Worm (Caenorhabditis elegans) whole organism, young adult: ENCODE results near the gene henn-1.

Experiments used
- B0336.3 ChIP-seq: fragments of 200-800 bp; sonication (Bioruptor generic); IDR thresholded peaks from 2 replicates; pipeline ENCODE4 v1.3.6; 2022; ENCODE audit warnings: missing genetic modification characterization, missing compliant biosample characterization
- C17E4.6 ChIP-seq: fragments of 200-800 bp; sonication (Bioruptor generic); IDR thresholded peaks from 2 replicates; pipeline ENCODE4 v1.3.6; 2022; ENCODE audit warnings: missing genetic modification reagents, missing genetic modification characterization, missing compliant biosample characterization
- F22D6.2 ChIP-seq: sonication (generic microtip); optimal IDR thresholded peaks from 2 replicates; lab custom pipeline; 2016; ENCODE audit warnings: mild to moderate bottlenecking, missing genetic modification characterization, missing compliant biosample characterization
- T26A5.8 ChIP-seq: sonication (generic microtip); optimal IDR thresholded peaks from 2 replicates; lab custom pipeline; 2016; ENCODE audit warnings: missing genetic modification characterization, missing compliant biosample characterization
- Y53G8AR.9 ChIP-seq: fragments of 200-800 bp; sonication (Bioruptor generic); conservative IDR thresholded peaks from 2 replicates; pipeline ENCODE4 v1.3.6; 2022; ENCODE audit warnings: missing genetic modification reagents, missing genetic modification characterization, missing compliant biosample characterization
- Y56A3A.18 ChIP-seq: fragments of 200-800 bp; sonication (Bioruptor generic); IDR thresholded peaks from 2 replicates; pipeline ENCODE4 v1.3.6; 2022; ENCODE audit warnings: missing genetic modification reagents, missing genetic modification characterization, missing compliant biosample characterization
- Y79H2A.3 ChIP-seq: fragments of 200-800 bp; sonication (Bioruptor generic); conservative IDR thresholded peaks from 2 replicates; pipeline ENCODE4 v1.3.6; 2022; ENCODE audit warnings: missing genetic modification reagents, missing genetic modification characterization, missing compliant biosample characterization
- aptf-2 ChIP-seq: fragments of 200-800 bp; sonication (Bioruptor generic); conservative IDR thresholded peaks from 2 replicates; pipeline ENCODE4 v1.3.6; 2022; ENCODE audit warnings: missing genetic modification reagents, missing genetic modification characterization, missing compliant biosample characterization
- aptf-3 ChIP-seq: fragments of 200-800 bp; sonication (Bioruptor generic); IDR thresholded peaks from 2 replicates; pipeline ENCODE4 v1.3.6; 2022; ENCODE audit warnings: missing genetic modification characterization, missing compliant biosample characterization
- atf-7 ChIP-seq: sonication (generic microtip); optimal IDR thresholded peaks from 2 replicates; lab custom pipeline; 2017; ENCODE audit warnings: mild to moderate bottlenecking, missing genetic modification characterization, missing compliant biosample characterization
- attf-3 ChIP-seq: fragments of 200-800 bp; sonication (Bioruptor generic); conservative IDR thresholded peaks from 2 replicates; pipeline ENCODE4 v1.3.6; 2022; ENCODE audit warnings: missing genetic modification reagents, missing genetic modification characterization, missing compliant biosample characterization
- bed-2 ChIP-seq: fragments of 200-800 bp; sonication (Bioruptor generic); IDR thresholded peaks from 2 replicates; pipeline ENCODE4 v1.3.6; 2022; ENCODE audit warnings: missing genetic modification reagents, missing genetic modification characterization, missing compliant biosample characterization
- ccch-3 ChIP-seq: fragments of 200-800 bp; sonication (Bioruptor generic); optimal IDR thresholded peaks from 2 replicates; lab custom pipeline; 2018; ENCODE audit warnings: mild to moderate bottlenecking, missing genetic modification characterization, missing compliant biosample characterization
- cebp-1 ChIP-seq, 2 experiments: fragments of 200-800 bp in 1 of 2; sonication (Bioruptor generic) in 1 of 2; sonication (generic microtip) in 1 of 2; IDR thresholded peaks in 1 of 2; optimal IDR thresholded peaks in 1 of 2; 2 replicates each; pipeline versions ENCODE4 v1.3.6 to Lab custom; 2017 to 2022; ENCODE audit warnings: missing compliant biosample characterization in 2 of 2, missing genetic modification characterization in 2 of 2, mild to moderate bottlenecking in 1 of 2, missing genetic modification reagents in 1 of 2, moderate library complexity in 1 of 2
- cebp-2 ChIP-seq: fragments of 200-800 bp; sonication (Bioruptor generic); IDR thresholded peaks from 2 replicates; pipeline ENCODE4 v1.3.6; 2022; ENCODE audit warnings: missing genetic modification characterization, missing compliant biosample characterization
- ceh-40 ChIP-seq: fragments of 200-800 bp; sonication (Bioruptor generic); IDR thresholded peaks from 2 replicates; pipeline ENCODE4 v1.3.6; 2022; ENCODE audit warnings: missing genetic modification characterization, missing compliant biosample characterization
- chd-7 ChIP-seq: sonication (generic microtip); optimal IDR thresholded peaks from 2 replicates; lab custom pipeline; 2016; ENCODE audit warnings: mild to moderate bottlenecking, missing genetic modification characterization, moderate library complexity, missing compliant biosample characterization
- efl-1 ChIP-seq: fragments of 150-350 bp; optimal IDR thresholded peaks from 2 replicates; lab custom pipeline; 2014; ENCODE audit warnings: missing biosample characterization, missing genetic modification reagents, missing genetic modification characterization
- egl-18 ChIP-seq: fragments of 200-800 bp; sonication (Bioruptor generic); IDR thresholded peaks from 2 replicates; pipeline ENCODE4 v1.3.6; 2022; ENCODE audit warnings: missing genetic modification reagents, missing genetic modification characterization, missing compliant biosample characterization
- egrh-3 ChIP-seq: fragments of 200-800 bp; sonication (Bioruptor generic); IDR thresholded peaks from 2 replicates; pipeline ENCODE4 v1.3.6; 2022; ENCODE audit warnings: missing genetic modification reagents, missing genetic modification characterization, missing compliant biosample characterization
- ets-4 ChIP-seq: fragments of 200-800 bp; sonication (Bioruptor generic); optimal IDR thresholded peaks from 2 replicates; lab custom pipeline; 2018; ENCODE audit warnings: mild to moderate bottlenecking, missing genetic modification characterization, missing compliant biosample characterization
- gei-17 ChIP-seq: fragments of 200-800 bp; sonication (Bioruptor generic); optimal IDR thresholded peaks from 2 replicates; lab custom pipeline; 2018; ENCODE audit warnings: mild to moderate bottlenecking, missing genetic modification characterization, missing compliant biosample characterization
- hlh-26 ChIP-seq: fragments of 200-800 bp; sonication (Bioruptor generic); conservative IDR thresholded peaks from 2 replicates; pipeline ENCODE4 v1.3.6; 2022; ENCODE audit warnings: missing genetic modification reagents, missing genetic modification characterization, missing compliant biosample characterization
- hmg-20 ChIP-seq: fragments of 200-800 bp; sonication (Bioruptor generic); IDR thresholded peaks from 2 replicates; pipeline ENCODE4 v1.3.6; 2022; ENCODE audit warnings: missing genetic modification reagents, missing genetic modification characterization, missing compliant biosample characterization
- lag-1 ChIP-seq: fragments of 200-800 bp; sonication (Bioruptor generic); IDR thresholded peaks from 2 replicates; pipeline ENCODE4 v1.3.6; 2022; ENCODE audit warnings: missing genetic modification reagents, missing genetic modification characterization, missing compliant biosample characterization
- let-607 ChIP-seq, 2 experiments: fragments of 200-800 bp in 1 of 2; sonication (Bioruptor generic) in 1 of 2; sonication (generic microtip) in 1 of 2; optimal IDR thresholded peaks; 2 replicates each; lab custom pipeline; 2016 to 2018; ENCODE audit warnings: mild to moderate bottlenecking in 2 of 2, missing compliant biosample characterization in 2 of 2, missing genetic modification characterization in 2 of 2, moderate library complexity in 2 of 2, missing genotype in 1 of 2
- lin-26 ChIP-seq: fragments of 200-800 bp; sonication (Bioruptor generic); IDR thresholded peaks from 2 replicates; pipeline ENCODE4 v1.3.6; 2022; ENCODE audit warnings: missing genetic modification reagents, missing genetic modification characterization, missing compliant biosample characterization
- madf-6 ChIP-seq: fragments of 200-800 bp; sonication (Bioruptor generic); IDR thresholded peaks from 2 replicates; pipeline ENCODE4 v1.3.6; 2022; ENCODE audit warnings: missing genetic modification reagents, missing genetic modification characterization, missing compliant biosample characterization
- madf-8 ChIP-seq: fragments of 200-800 bp; sonication (Bioruptor generic); conservative IDR thresholded peaks from 2 replicates; pipeline ENCODE4 v1.3.6; 2022; ENCODE audit warnings: missing genetic modification reagents, missing genetic modification characterization, missing compliant biosample characterization
- mcd-1 ChIP-seq: fragments of 200-800 bp; sonication (Bioruptor generic); IDR thresholded peaks from 2 replicates; pipeline ENCODE4 v1.3.6; 2022; ENCODE audit warnings: missing genetic modification reagents, missing genetic modification characterization, missing compliant biosample characterization
- nfya-2 ChIP-seq: fragments of 200-800 bp; sonication (Bioruptor generic); IDR thresholded peaks from 2 replicates; pipeline ENCODE4 v1.3.6; 2022; ENCODE audit warnings: missing genetic modification reagents, missing genetic modification characterization, missing compliant biosample characterization
- nfyb-1 ChIP-seq: fragments of 200-800 bp; sonication (Bioruptor generic); IDR thresholded peaks from 2 replicates; pipeline ENCODE4 v1.3.6; 2022; ENCODE audit warnings: missing genetic modification reagents, missing genetic modification characterization, missing compliant biosample characterization
- nhr-179 ChIP-seq: sonication (generic microtip); optimal IDR thresholded peaks from 2 replicates; lab custom pipeline; 2016; ENCODE audit warnings: mild to moderate bottlenecking, missing genetic modification characterization, missing compliant biosample characterization
- nhr-90 ChIP-seq: sonication (generic microtip); optimal IDR thresholded peaks from 2 replicates; lab custom pipeline; 2016; ENCODE audit warnings: missing genotype, mild to moderate bottlenecking, missing genetic modification characterization, missing compliant biosample characterization
- rec-8 ChIP-seq, 2 experiments: sonication (generic microtip); optimal IDR thresholded peaks; 2 replicates each; lab custom pipeline; 2016; ENCODE audit warnings: mild to moderate bottlenecking in 2 of 2, missing genetic modification characterization in 2 of 2, missing genetic modification reagents in 2 of 2, missing genotype in 2 of 2, missing biosample characterization in 1 of 2, missing compliant biosample characterization in 1 of 2, moderate library complexity in 1 of 2
- rpc-1 ChIP-seq, 2 experiments: fragments of 150-350 bp in 1 of 2; sonication (generic microtip) in 1 of 2; optimal IDR thresholded peaks; 2 replicates each; lab custom pipeline; 2014 to 2018; ENCODE audit warnings: missing biosample characterization in 1 of 2, missing genetic modification characterization in 1 of 2, missing genetic modification reagents in 1 of 2, missing genotype in 1 of 2
- sea-2 ChIP-seq: fragments of 200-800 bp; sonication (Bioruptor generic); IDR thresholded peaks from 2 replicates; pipeline ENCODE4 v1.3.6; 2022; ENCODE audit warnings: missing genetic modification characterization, missing compliant biosample characterization
- snpc-1.3 ChIP-seq: sonication (generic microtip); optimal IDR thresholded peaks from 2 replicates; lab custom pipeline; 2017; ENCODE audit warnings: missing genetic modification characterization, mild to moderate bottlenecking, missing compliant biosample characterization, antibody characterized with exemption, moderate library complexity, missing genotype, missing genetic modification reagents; ENCODE audit not compliant: insufficient read depth
- tbp1 ChIP-seq: fragments of 200-800 bp; sonication (Bioruptor generic); optimal IDR thresholded peaks from 2 replicates; lab custom pipeline; 2018; ENCODE audit warnings: mild to moderate bottlenecking, missing genetic modification characterization, missing compliant biosample characterization
- tbx-9 ChIP-seq: sonication (generic microtip); optimal IDR thresholded peaks from 2 replicates; lab custom pipeline; 2016; ENCODE audit warnings: borderline replicate concordance, missing genetic modification characterization, inconsistent platforms, missing compliant biosample characterization
- tlf-1 ChIP-seq: fragments of 200-800 bp; sonication (Bioruptor generic); optimal IDR thresholded peaks from 2 replicates; lab custom pipeline; 2018; ENCODE audit warnings: mild to moderate bottlenecking, missing genetic modification characterization, missing compliant biosample characterization
- unc-130 ChIP-seq: sonication (generic microtip); optimal IDR thresholded peaks from 2 replicates; lab custom pipeline; 2016; ENCODE audit warnings: missing genetic modification reagents, missing genetic modification characterization, missing compliant biosample characterization
- unc-62 ChIP-seq: fragments of 150-350 bp; optimal IDR thresholded peaks from 2 replicates; lab custom pipeline; 2014; ENCODE audit warnings: missing biosample characterization, missing genetic modification reagents, missing genetic modification characterization
- ztf-18 ChIP-seq: sonication (generic microtip); optimal IDR thresholded peaks from 2 replicates; lab custom pipeline; 2016; ENCODE audit warnings: missing genotype, mild to moderate bottlenecking, missing genetic modification characterization, missing compliant biosample characterization
- ztf-22 ChIP-seq: fragments of 200-800 bp; sonication (Bioruptor generic); optimal IDR thresholded peaks from 2 replicates; lab custom pipeline; 2018; ENCODE audit warnings: mild to moderate bottlenecking, missing genetic modification characterization, moderate library complexity, missing compliant biosample characterization
- ztf-28 ChIP-seq: fragments of 200-800 bp; sonication (Bioruptor generic); IDR thresholded peaks from 2 replicates; pipeline ENCODE4 v1.3.6; 2022; ENCODE audit warnings: missing genetic modification reagents, missing genetic modification characterization, missing compliant biosample characterization
- ztf-3 ChIP-seq: fragments of 200-800 bp; sonication (Bioruptor generic); optimal IDR thresholded peaks from 2 replicates; lab custom pipeline; 2018; ENCODE audit warnings: mild to moderate bottlenecking, missing genetic modification characterization, missing compliant biosample characterization

henn-1 gene

ce11 chrIII:8250007-8250683 is 17.7 kb downstream of the henn-1 start, which contains the start of gene knl-1 (continued):
- TF ChIP-seq nhr-179 (no peak), ztf-3 (GFP tag; lab: Kevin White, UChicago) (no peak), ceh-40 (GFP tag; lab: Robert Waterston, UW) (no peak), unc-62 (GFP tag; lab: Kevin White, UChicago) (no peak), rec-8 (tag; optimal IDR thresholded peaks at IDR 0.05; lab: Kevin White, UChicago) (no peak), aptf-3 (GFP tag; lab: Robert Waterston, UW) (no peak), atf-7 (tag; lab: Kevin White, UChicago) (no peak), madf-8 (GFP tag; lab: Robert Waterston, UW) (peak; percentile 51; the same call in 1 of the 2 replicates), hmg-20 (GFP tag; lab: Robert Waterston, UW) (no peak), rpc-1 (optimal IDR thresholded peaks at IDR 0.05; lab: Kevin White, UChicago) (no peak), rpc-1 (tag; optimal IDR thresholded peaks at IDR 0.05; lab: Kevin White, UChicago) (no peak), C17E4.6 (no peak), attf-3 (peak; percentile 63; the same call in 1 of the 2 replicates), ztf-28 (GFP tag; lab: Robert Waterston, UW) (0 out of 2 replicates have a peak, but pooled peaks have one; percentile 63), tbx-9 (tag; lab: Kevin White, UChicago) (no peak), snpc-1.3 (tag; lab: Kevin White, UChicago) (no peak), ztf-18 (tag; lab: Kevin White, UChicago) (peak; percentile 42), bed-2 (GFP tag; lab: Robert Waterston, UW) (no peak), chd-7 (tag; lab: Kevin White, UChicago) (no peak), B0336.3 (GFP tag; lab: Robert Waterston, UW) (no peak), nfya-2 (GFP tag; lab: Robert Waterston, UW) (no peak), Y56A3A.18 (no peak), madf-6 (GFP tag; lab: Robert Waterston, UW) (peak; percentile 69), cebp-1 (GFP tag; IDR thresholded peaks at IDR 0.05; lab: Robert Waterston, UW) (no peak), cebp-1 (tag; optimal IDR thresholded peaks at IDR 0.05; lab: Kevin White, UChicago) (no peak), cebp-2 (GFP tag; lab: Robert Waterston, UW) (no peak), lag-1 (GFP tag; lab: Robert Waterston, UW) (no peak), F22D6.2 (tag; lab: Kevin White, UChicago) (no peak), gei-17 (GFP tag; lab: Kevin White, UChicago) (no peak), let-607 (tag; optimal IDR thresholded peaks at IDR 0.05; lab: Kevin White, UChicago) (no peak), mcd-1 (GFP tag; lab: Robert Waterston, UW) (peak; percentile 80), egrh-3 (GFP tag; lab: Robert Waterston, UW) (0 out of 2 replicates have a peak, but pooled peaks have one; percentile 49), Y79H2A.3 (GFP tag; lab: Robert Waterston, UW) (peak; percentile 31; the same call in 1 of the 2 replicates), ztf-22 (GFP tag; lab: Kevin White, UChicago) (no peak), nhr-90 (tag; lab: Kevin White, UChicago) (no peak), ets-4 (GFP tag; lab: Kevin White, UChicago) (no peak), sea-2 (no peak), Y53G8AR.9 (GFP tag; lab: Robert Waterston, UW) (no peak), tbp1 (GFP tag; lab: Kevin White, UChicago) (peak; percentile 25), hlh-26 (GFP tag; lab: Robert Waterston, UW) (no peak), unc-130 (GFP tag; lab: Kevin White, UChicago) (peak; percentile 68), ccch-3 (GFP tag; lab: Kevin White, UChicago) (no peak), tlf-1 (GFP tag; lab: Kevin White, UChicago) (no peak), aptf-2 (GFP tag; lab: Robert Waterston, UW) (0 out of 2 replicates have a peak, but pooled peaks have one; percentile 51), efl-1 (GFP tag; lab: Kevin White, UChicago) (peak; percentile 90), T26A5.8 (no peak), egl-18 (GFP tag; lab: Robert Waterston, UW) (no peak), lin-26 (GFP tag; lab: Robert Waterston, UW) (no peak), nfyb-1 (GFP tag; lab: Robert Waterston, UW) (no peak)
